Worm (Caenorhabditis elegans) whole organism, young adult: ENCODE results near the gene nhr-202.

ENCODE experiments used
- F33H1.4 ChIP-seq: fragments of 200-800 bp; sonication (Bioruptor generic); IDR thresholded peaks from 2 replicates; pipeline ENCODE4 v1.3.6; 2022; ENCODE audit warnings: missing genetic modification reagents, missing genetic modification characterization, missing compliant biosample characterization
- K12H6.12 ChIP-seq: fragments of 200-800 bp; sonication (Bioruptor generic); optimal IDR thresholded peaks from 2 replicates; lab custom pipeline; 2018; ENCODE audit warnings: mild to moderate bottlenecking, missing genetic modification characterization, missing compliant biosample characterization
- Y53F4B.3 ChIP-seq: fragments of 200-800 bp; sonication (Bioruptor generic); IDR thresholded peaks from 2 replicates; pipeline ENCODE4 v1.3.6; 2022; ENCODE audit warnings: missing genetic modification reagents, missing genetic modification characterization, missing compliant biosample characterization
- ZK185.1 ChIP-seq: sonication (generic microtip); optimal IDR thresholded peaks from 2 replicates; lab custom pipeline; 2016; ENCODE audit warnings: mild to moderate bottlenecking, missing genetic modification characterization, missing compliant biosample characterization; ENCODE audit not compliant: poor library complexity, severe bottlenecking
- ceh-91 ChIP-seq: fragments of 200-800 bp; sonication (Bioruptor generic); IDR thresholded peaks from 2 replicates; pipeline ENCODE4 v1.3.6; 2022; ENCODE audit warnings: missing genetic modification reagents, missing genetic modification characterization, missing compliant biosample characterization
- die-1 ChIP-seq: sonication (generic microtip); optimal IDR thresholded peaks from 2 replicates; lab custom pipeline; 2016; ENCODE audit warnings: missing genotype, mild to moderate bottlenecking, missing genetic modification characterization, missing compliant biosample characterization
- lin-54 ChIP-seq: fragments of 200-800 bp; sonication (Bioruptor generic); optimal IDR thresholded peaks from 2 replicates; lab custom pipeline; 2018; ENCODE audit warnings: mild to moderate bottlenecking, missing genetic modification characterization, missing compliant biosample characterization
- madf-8 ChIP-seq: fragments of 200-800 bp; sonication (Bioruptor generic); conservative IDR thresholded peaks from 2 replicates; pipeline ENCODE4 v1.3.6; 2022; ENCODE audit warnings: missing genetic modification reagents, missing genetic modification characterization, missing compliant biosample characterization
- rpc-1 ChIP-seq, 2 experiments: fragments of 150-350 bp in 1 of 2; sonication (generic microtip) in 1 of 2; optimal IDR thresholded peaks; 2 replicates each; lab custom pipeline; 2014 to 2018; ENCODE audit warnings: missing biosample characterization in 1 of 2, missing genetic modification characterization in 1 of 2, missing genetic modification reagents in 1 of 2, missing genotype in 1 of 2

DNA sequence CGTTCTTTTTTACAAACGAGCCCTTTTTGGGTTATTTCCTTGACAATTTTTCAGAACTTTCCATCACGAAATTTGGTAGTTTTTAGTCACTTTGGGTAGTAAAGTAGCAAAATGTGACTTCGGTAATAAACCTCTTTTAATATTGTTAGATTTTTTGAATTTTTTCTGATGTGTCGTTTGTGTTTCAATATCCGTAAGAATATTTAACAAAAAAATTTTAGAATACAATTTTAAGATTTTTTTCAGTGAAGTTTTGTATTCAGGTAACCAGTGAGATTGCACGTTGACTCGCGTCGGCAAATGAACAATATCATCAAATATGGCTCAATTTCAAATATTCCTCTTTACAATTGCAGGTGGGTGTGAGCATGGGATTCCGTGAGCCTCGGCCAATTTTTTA, 10.2 kb downstream of the nhr-202 start, which contains the start of gene srt-31:
- TF ChIP-seq madf-8 (GFP tag; lab: Robert Waterston, UW) (no peak), lin-54 (GFP tag; lab: Kevin White, UChicago) (no peak), ceh-91 (GFP tag; lab: Robert Waterston, UW) (no peak), Y53F4B.3 (no peak), ZK185.1 (tag; lab: Kevin White, UChicago) (no peak), rpc-1 (optimal IDR thresholded peaks at IDR 0.05; lab: Kevin White, UChicago) (no peak), rpc-1 (tag; optimal IDR thresholded peaks at IDR 0.05; lab: Kevin White, UChicago) (no peak), die-1 (tag; lab: Kevin White, UChicago) (no peak), F33H1.4 (GFP tag; lab: Robert Waterston, UW) (no peak), K12H6.12 (tag; lab: Kevin White, UChicago) (no peak)
